Worm (Caenorhabditis elegans): Measurements from ENCODE around the gene fsn-1.

The fsn-1 gene

DNA sequence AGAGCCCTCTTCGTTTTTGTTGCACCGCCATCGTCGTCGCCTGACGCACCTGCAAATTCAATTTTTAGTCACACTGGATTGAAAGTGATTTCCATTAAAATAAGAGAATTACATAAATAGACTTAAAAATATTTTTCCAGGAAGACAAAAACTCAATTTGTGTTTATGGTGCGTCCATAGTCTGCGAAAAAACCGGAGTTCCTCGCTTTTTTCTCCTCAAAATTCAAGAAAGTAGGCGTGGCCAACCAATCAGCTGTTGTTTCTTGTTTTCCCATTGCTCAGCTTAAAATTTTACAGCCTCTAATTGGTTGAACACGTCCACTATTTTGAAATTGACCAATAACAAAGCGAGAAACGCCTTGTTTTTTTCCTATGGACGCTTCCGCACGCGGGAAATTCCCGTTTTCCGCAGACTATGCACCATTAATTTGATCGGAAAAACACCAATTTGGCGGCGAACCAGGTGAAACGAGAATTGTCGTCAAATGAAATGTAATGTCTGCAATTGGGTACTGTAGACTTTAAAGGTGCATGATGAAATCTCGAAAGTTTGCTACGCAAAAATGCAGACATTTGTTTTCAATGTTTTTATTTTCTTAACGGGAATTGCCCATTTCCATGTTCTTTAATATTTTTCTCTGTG, 47.4 kb downstream of the fsn-1 start, which contains the start of gene C27F2.7:
C27F2.7 (minus strand) TSS at position 51 of the 643 bp plus-strand sequence.
- TF ChIP-seq dao-5 (tag; optimal IDR thresholded peaks at IDR 0.05) (no peak), W03F9.2 (tag; optimal IDR thresholded peaks at IDR 0.05) (no peak), him-1 (tag; optimal IDR thresholded peaks at IDR 0.05) (no peak)

DNA sequence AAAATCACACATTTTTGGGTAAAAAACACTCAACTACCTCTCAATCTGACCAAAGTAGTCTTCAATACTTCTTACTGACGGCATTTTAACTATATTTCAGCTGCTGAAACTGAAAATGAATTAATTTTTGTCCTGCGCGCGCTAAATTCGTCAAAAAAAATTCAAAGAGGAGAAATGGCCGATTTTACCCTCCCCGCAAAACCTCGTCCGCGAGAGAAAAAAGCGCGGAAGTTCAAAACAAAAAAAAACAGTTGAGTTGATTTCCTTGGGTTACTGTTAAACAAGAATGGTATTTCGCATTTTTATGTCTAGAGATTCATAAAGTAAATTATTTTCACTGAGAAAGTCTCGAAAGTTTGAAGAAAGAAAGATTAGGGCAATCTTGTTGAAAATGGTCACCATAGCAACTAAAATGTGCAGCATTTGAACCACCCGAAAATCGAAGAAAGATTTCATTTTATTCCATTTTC, 49.7 kb downstream of the fsn-1 start, which contains the start of the genes C27F2.10 and wdr-60:
C27F2.10 (minus strand) TSS at position 109 of the 470 bp plus-strand sequence.
wdr-60 (plus strand) TSS at position 420 of the 470 bp plus-strand sequence.
- no peak for TF ChIP-seq him-1 (tag; optimal IDR thresholded peaks at IDR 0.05)
- TF ChIP-seq W03F9.2 (tag; optimal IDR thresholded peaks at IDR 0.05): no peak
- no peak for TF ChIP-seq dao-5 (tag; optimal IDR thresholded peaks at IDR 0.05)

DNA sequence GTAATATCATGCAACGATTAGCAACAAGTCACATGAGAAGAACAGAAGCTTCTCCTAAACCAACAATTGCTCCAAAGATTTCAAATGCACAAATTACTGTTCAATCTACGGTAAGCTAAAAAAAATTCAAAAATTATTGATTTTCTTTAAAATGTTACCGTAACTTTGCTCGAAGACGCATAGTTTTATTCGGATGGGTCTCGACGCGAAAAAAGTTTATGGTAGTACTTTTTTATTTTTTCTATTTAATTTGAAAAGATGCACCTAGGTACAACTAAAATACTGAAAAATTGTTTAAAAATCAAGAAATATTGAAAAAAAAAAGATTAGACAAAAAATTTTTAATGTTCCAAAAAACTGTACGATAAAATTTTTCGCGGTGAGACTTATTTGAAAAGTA, 50.5 kb downstream of the fsn-1 start:
- no peak for TF ChIP-seq dao-5 (tag; optimal IDR thresholded peaks at IDR 0.05)
- no peak for TF ChIP-seq W03F9.2 (tag; optimal IDR thresholded peaks at IDR 0.05)
- TF ChIP-seq him-1 (tag; optimal IDR thresholded peaks at IDR 0.05): no peak

All from whole organism, L4/young adult.